Worm (Caenorhabditis elegans) whole organism, L4 larva: ENCODE data around the gene dmsr-5.
A peak's percentile ranks its signal among the peaks of the same experiment; 100 is the strongest.
"Not testable (repeated sequence)": the region's sequence is repeated elsewhere in the genome, so short reads cannot be mapped to it uniquely, and the experiment has no call there.

Experiments used
- D1046.2 ChIP-seq: fragments of 200-800 bp; sonication (Bioruptor generic); IDR thresholded peaks from 2 replicates; pipeline ENCODE4 v1.3.6; 2022; ENCODE audit warnings: missing genetic modification characterization, missing compliant biosample characterization
- ama-1 ChIP-seq: fragments of 150-350 bp; optimal IDR thresholded peaks from 2 replicates; lab custom pipeline; 2014; ENCODE audit warnings: inconsistent platforms, mixed read lengths
- ces-1 ChIP-seq: fragments of 150-350 bp; sonication (generic microtip); optimal IDR thresholded peaks from 4 replicates; lab custom pipeline; 2014; ENCODE audit warnings: missing biosample characterization, missing genetic modification reagents, missing genetic modification characterization
- dmd-9 ChIP-seq: fragments of 200-800 bp; sonication (Bioruptor generic); IDR thresholded peaks from 2 replicates; pipeline ENCODE4 v1.3.6; 2022; ENCODE audit warnings: missing genetic modification reagents, missing genetic modification characterization, missing compliant biosample characterization
- lin-39 ChIP-seq: fragments of 150-350 bp; optimal IDR thresholded peaks from 2 replicates; lab custom pipeline; 2014; ENCODE audit warnings: missing biosample characterization, missing genetic modification reagents, missing genetic modification characterization
- mdl-1 ChIP-seq, 2 experiments: fragments of 150-350 bp in 1 of 2; sonication (generic microtip) in 1 of 2; optimal IDR thresholded peaks; 2 replicates each; lab custom pipeline; 2014 to 2017; ENCODE audit warnings: missing biosample characterization in 2 of 2, missing genetic modification characterization in 2 of 2
- nhr-237 ChIP-seq: sonication (generic microtip); optimal IDR thresholded peaks from 2 replicates; lab custom pipeline; 2017; ENCODE audit warnings: missing biosample characterization, missing genetic modification characterization
- nhr-77 ChIP-seq: fragments of 150-350 bp; optimal IDR thresholded peaks from 2 replicates; lab custom pipeline; 2014; ENCODE audit warnings: missing biosample characterization, missing genetic modification characterization
- pqm-1 ChIP-seq: sonication (generic microtip); optimal IDR thresholded peaks from 2 replicates; lab custom pipeline; 2017; ENCODE audit warnings: missing biosample characterization, missing genetic modification characterization
- snpc-4 ChIP-seq: fragments of 150-350 bp; optimal IDR thresholded peaks from 2 replicates; lab custom pipeline; 2014; ENCODE audit warnings: missing biosample characterization, missing genetic modification characterization
- vab-7 ChIP-seq: fragments of 200-800 bp; sonication (Bioruptor generic); IDR thresholded peaks from 2 replicates; pipeline ENCODE4 v1.3.6; 2022; ENCODE audit warnings: missing genetic modification reagents, missing genetic modification characterization, missing compliant biosample characterization
- zfp-2 ChIP-seq: sonication (generic microtip); optimal IDR thresholded peaks from 2 replicates; lab custom pipeline; 2016; ENCODE audit warnings: mild to moderate bottlenecking, missing genetic modification characterization, missing compliant biosample characterization

DNA sequence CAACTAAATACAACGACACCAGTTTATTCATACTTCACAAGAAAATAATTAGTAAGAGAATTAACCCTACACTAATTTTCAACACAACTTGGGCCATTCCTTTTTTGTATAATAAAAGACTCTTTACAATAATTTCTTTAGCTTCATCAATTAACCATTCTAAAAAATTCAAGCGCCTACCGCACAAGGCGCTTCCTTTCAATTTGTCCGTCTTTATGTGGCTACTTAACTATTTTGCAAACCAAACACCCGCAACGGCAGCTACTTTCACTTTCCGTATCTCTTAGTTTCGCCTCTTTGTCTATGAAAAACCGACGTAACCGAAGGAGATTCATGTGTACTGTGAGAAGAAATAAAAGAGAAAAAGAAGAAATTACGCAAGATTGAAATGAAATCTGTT, 8.6 kb downstream of the dmsr-5 start:
- TF ChIP-seq mdl-1 (tag; optimal IDR thresholded peaks at IDR 0.05; lab: Kevin White, UChicago); snpc-4 (tag; lab: Kevin White, UChicago); vab-7 (GFP tag; lab: Robert Waterston, UW); nhr-77 (tag; lab: Kevin White, UChicago); nhr-237 (tag; lab: Kevin White, UChicago); ces-1 (GFP tag; lab: Kevin White, UChicago); D1046.2 (GFP tag; lab: Robert Waterston, UW); zfp-2; lin-39 (tag; lab: Kevin White, UChicago); dmd-9 (GFP tag; lab: Robert Waterston, UW); pqm-1 (tag; lab: Kevin White, UChicago): not testable (repeated sequence)
- peak; percentile 22 for TF ChIP-seq ama-1 (lab: Kevin White, UChicago)
